Fruit fly (Drosophila melanogaster) whole organism, embryonic: ENCODE results near the gene Cul6.

ENCODE experiments used
- Awh ChIP-seq: fragments of 200-800 bp; sonication (Bioruptor generic); IDR thresholded peaks from 2 replicates; pipeline ENCODE4, ENCODE4 v1.3.6; 2022; ENCODE audit warnings: missing biosample characterization, missing genetic modification characterization
- CG10431 ChIP-seq: fragments of 200-800 bp; sonication (Bioruptor generic); optimal IDR thresholded peaks from 3 replicates; lab custom pipeline; 2018; ENCODE audit warnings: missing biosample characterization, mild to moderate bottlenecking, missing genetic modification characterization
- CG12219 ChIP-seq: fragments of 200-800 bp; sonication (Bioruptor generic); optimal IDR thresholded peaks from 3 replicates; lab custom pipeline; 2018; ENCODE audit warnings: missing biosample characterization, mild to moderate bottlenecking, missing genetic modification characterization
- CG12942 ChIP-seq: fragments of 200-800 bp; sonication (Bioruptor generic); optimal IDR thresholded peaks from 3 replicates; lab custom pipeline; 2016; ENCODE audit warnings: missing biosample characterization, missing genetic modification characterization
- CG15269 ChIP-seq: fragments of 200-800 bp; sonication (Bioruptor generic); optimal IDR thresholded peaks from 2 replicates; lab custom pipeline; 2018; ENCODE audit warnings: missing biosample characterization, mild to moderate bottlenecking, missing genetic modification characterization, moderate library complexity
- CG1603 ChIP-seq: fragments of 200-800 bp; sonication (Bioruptor generic); optimal IDR thresholded peaks from 2 replicates; lab custom pipeline; 2019; ENCODE audit warnings: missing biosample characterization, mild to moderate bottlenecking, missing genetic modification characterization, moderate library complexity
- CG16813 ChIP-seq: fragments of 200-800 bp; sonication (Bioruptor generic); IDR thresholded peaks from 3 replicates; pipeline ENCODE4 v1.3.6; 2022; ENCODE audit warnings: missing biosample characterization, missing genetic modification characterization; ENCODE audit not compliant: partially characterized antibody
- CG16815 ChIP-seq: fragments of 200-800 bp; sonication (Bioruptor generic); optimal IDR thresholded peaks from 3 replicates; lab custom pipeline; 2017; ENCODE audit warnings: missing biosample characterization, mild to moderate bottlenecking, missing genetic modification characterization
- CG17328 ChIP-seq: fragments of 200-800 bp; sonication (Bioruptor generic); IDR thresholded peaks from 2 replicates; pipeline ENCODE4 v1.3.6; 2022; ENCODE audit warnings: missing biosample characterization, missing genetic modification characterization
- CG17829 ChIP-seq: fragments of 200-800 bp; optimal IDR thresholded peaks from 2 replicates; lab custom pipeline; 2019; ENCODE audit warnings: missing biosample characterization, mild to moderate bottlenecking, missing genetic modification characterization, moderate library complexity
- CG1792 ChIP-seq: fragments of 200-800 bp; sonication (Bioruptor generic); optimal IDR thresholded peaks from 2 replicates; lab custom pipeline; 2016; ENCODE audit warnings: missing biosample characterization, missing genetic modification characterization
- CG30020 ChIP-seq: fragments of 200-800 bp; optimal IDR thresholded peaks from 2 replicates; lab custom pipeline; 2019; ENCODE audit warnings: missing biosample characterization, mild to moderate bottlenecking, missing genetic modification characterization, moderate library complexity
- CG3065 ChIP-seq: fragments of 200-800 bp; sonication (Bioruptor generic); optimal IDR thresholded peaks from 2 replicates; lab custom pipeline; 2016; ENCODE audit warnings: missing biosample characterization, missing genetic modification characterization
- CG33557 ChIP-seq: fragments of 200-800 bp; sonication (Bioruptor generic); optimal IDR thresholded peaks from 2 replicates; lab custom pipeline; 2019; ENCODE audit warnings: missing biosample characterization, mild to moderate bottlenecking, missing genetic modification characterization, moderate library complexity
- CG3847 ChIP-seq: fragments of 200-800 bp; sonication (Bioruptor generic); IDR thresholded peaks from 2 replicates; pipeline ENCODE4 v1.3.6; 2022; ENCODE audit warnings: missing biosample characterization, missing genetic modification characterization
- CG4730 ChIP-seq: fragments of 200-800 bp; sonication (Bioruptor generic); IDR thresholded peaks from 2 replicates; pipeline ENCODE4 v1.3.6; 2022; ENCODE audit warnings: missing biosample characterization, missing genetic modification characterization
- CG7745 ChIP-seq: fragments of 200-800 bp; sonication (Bioruptor generic); optimal IDR thresholded peaks from 2 replicates; lab custom pipeline; 2018; ENCODE audit warnings: missing biosample characterization, mild to moderate bottlenecking, missing genetic modification characterization, moderate library complexity
- CG8359 ChIP-seq: fragments of 200-800 bp; sonication (Bioruptor generic); optimal IDR thresholded peaks from 2 replicates; lab custom pipeline; 2017; ENCODE audit warnings: missing biosample characterization, mild to moderate bottlenecking, missing genetic modification characterization, borderline replicate concordance
- CG8765 ChIP-seq: fragments of 200-800 bp; sonication (Bioruptor generic); IDR thresholded peaks from 2 replicates; pipeline ENCODE4 v1.3.6; 2022; ENCODE audit warnings: missing biosample characterization, missing genetic modification characterization
- CG8944 ChIP-seq: fragments of 200-800 bp; sonication (Bioruptor generic); optimal IDR thresholded peaks from 3 replicates; lab custom pipeline; 2016; ENCODE audit warnings: missing biosample characterization, missing genetic modification characterization
- CG9817 ChIP-seq: fragments of 200-800 bp; sonication (Bioruptor generic); optimal IDR thresholded peaks from 2 replicates; lab custom pipeline; 2018; ENCODE audit warnings: missing biosample characterization, mild to moderate bottlenecking, missing genetic modification characterization, moderate library complexity
- Drgx ChIP-seq: fragments of 200-800 bp; sonication (Bioruptor generic); IDR thresholded peaks from 2 replicates; pipeline ENCODE4 v1.3.6; 2022; ENCODE audit warnings: missing biosample characterization, missing genetic modification characterization
- GATAe ChIP-seq: fragments of 200-800 bp; sonication (Bioruptor generic); conservative IDR thresholded peaks from 2 replicates; pipeline ENCODE4 v1.3.6; 2022; ENCODE audit warnings: missing biosample characterization, missing genetic modification characterization
- Hand ChIP-seq: fragments of 200-800 bp; sonication (Bioruptor generic); optimal IDR thresholded peaks from 2 replicates; lab custom pipeline; 2017; ENCODE audit warnings: mild to moderate bottlenecking, missing biosample characterization, missing genetic modification reagents, missing genetic modification characterization
- Kr ChIP-seq: fragments of 200-800 bp; sonication (Bioruptor generic); optimal IDR thresholded peaks from 2 replicates; lab custom pipeline; 2017; ENCODE audit warnings: missing biosample characterization, mild to moderate bottlenecking, missing genetic modification characterization
- Ptx1 ChIP-seq: fragments of 200-800 bp; sonication (Bioruptor generic); IDR thresholded peaks from 2 replicates; pipeline ENCODE4 v1.3.6; 2022; ENCODE audit warnings: missing biosample characterization, missing genetic modification characterization
- Side ChIP-seq: fragments of 200-800 bp; sonication (Bioruptor generic); optimal IDR thresholded peaks from 2 replicates; lab custom pipeline; 2016; ENCODE audit warnings: missing biosample characterization, missing genetic modification characterization
- Xrp1 ChIP-seq: fragments of 200-800 bp; sonication (Bioruptor generic); IDR thresholded peaks from 2 replicates; pipeline ENCODE4 v1.3.6; 2022; ENCODE audit warnings: missing biosample characterization, missing genetic modification characterization
- abd-A ChIP-seq: fragments of 200-800 bp; sonication (Bioruptor generic); optimal IDR thresholded peaks from 3 replicates; lab custom pipeline; 2019; ENCODE audit warnings: missing biosample characterization, mild to moderate bottlenecking, missing genetic modification characterization, moderate library complexity
- bigmax ChIP-seq: fragments of 200-800 bp; sonication (Bioruptor generic); optimal IDR thresholded peaks from 2 replicates; lab custom pipeline; 2018; ENCODE audit warnings: missing biosample characterization, mild to moderate bottlenecking, missing genetic modification characterization
- cg ChIP-seq: fragments of 200-800 bp; sonication (Bioruptor generic); optimal IDR thresholded peaks from 3 replicates; lab custom pipeline; 2019; ENCODE audit warnings: missing biosample characterization, mild to moderate bottlenecking, missing genetic modification characterization, moderate library complexity
- chif ChIP-seq, 2 experiments: fragments of 200-800 bp; sonication (Bioruptor generic); optimal IDR thresholded peaks; 3 replicates each; lab custom pipeline; 2016; ENCODE audit warnings: missing biosample characterization in 2 of 2, missing genetic modification characterization in 2 of 2
- ci ChIP-seq: fragments of 200-800 bp; sonication (Bioruptor generic); IDR thresholded peaks from 3 replicates; pipeline ENCODE4 v1.3.6; 2022; ENCODE audit warnings: missing biosample characterization, missing genetic modification characterization
- da ChIP-seq: fragments of 200-800 bp; sonication (Bioruptor generic); optimal IDR thresholded peaks from 2 replicates; lab custom pipeline; 2016; ENCODE audit warnings: missing biosample characterization, missing genetic modification characterization
- dimm ChIP-seq: fragments of 200-800 bp; sonication (Bioruptor generic); IDR thresholded peaks from 2 replicates; pipeline ENCODE4 v1.3.6; 2022; ENCODE audit warnings: missing biosample characterization, missing genetic modification characterization
- dmrt11E ChIP-seq: fragments of 200-800 bp; sonication (Bioruptor generic); optimal IDR thresholded peaks from 3 replicates; lab custom pipeline; 2018; ENCODE audit warnings: missing biosample characterization, mild to moderate bottlenecking, missing genetic modification characterization, moderate library complexity
- ems ChIP-seq: fragments of 200-800 bp; sonication (Bioruptor generic); optimal IDR thresholded peaks from 3 replicates; lab custom pipeline; 2016; ENCODE audit warnings: missing biosample characterization, missing genetic modification characterization
- gsb ChIP-seq: fragments of 200-800 bp; sonication (Bioruptor generic); IDR thresholded peaks from 2 replicates; pipeline ENCODE4 v1.3.6; 2022; ENCODE audit warnings: missing biosample characterization, missing genetic modification characterization
- mirr ChIP-seq: fragments of 200-800 bp; sonication (Bioruptor generic); optimal IDR thresholded peaks from 3 replicates; lab custom pipeline; 2018; ENCODE audit warnings: missing biosample characterization, mild to moderate bottlenecking, missing genetic modification characterization
- nmo ChIP-seq: fragments of 200-800 bp; sonication (Bioruptor generic); optimal IDR thresholded peaks from 2 replicates; lab custom pipeline; 2018; ENCODE audit warnings: missing biosample characterization, mild to moderate bottlenecking, missing genetic modification characterization, moderate library complexity
- oc ChIP-seq: fragments of 200-800 bp; sonication (Bioruptor generic); optimal IDR thresholded peaks from 2 replicates; lab custom pipeline; 2018; ENCODE audit warnings: missing biosample characterization, mild to moderate bottlenecking, missing genetic modification characterization, moderate library complexity
- otp ChIP-seq: fragments of 200-800 bp; sonication (Bioruptor generic); IDR thresholded peaks from 3 replicates; pipeline ENCODE4, ENCODE4 v1.3.6; 2022; ENCODE audit warnings: missing biosample characterization, missing genetic modification characterization
- pfk ChIP-seq: fragments of 200-800 bp; sonication (Bioruptor generic); optimal IDR thresholded peaks from 2 replicates; lab custom pipeline; 2018; ENCODE audit warnings: missing biosample characterization, mild to moderate bottlenecking, missing genetic modification characterization, moderate library complexity
- sima ChIP-seq: fragments of 200-800 bp; sonication (Bioruptor generic); optimal IDR thresholded peaks from 2 replicates; lab custom pipeline; 2016; ENCODE audit warnings: missing biosample characterization, missing genetic modification characterization
- stc ChIP-seq: fragments of 200-800 bp; sonication (Bioruptor generic); IDR thresholded peaks from 2 replicates; pipeline ENCODE4 v1.3.6; 2022; ENCODE audit warnings: missing biosample characterization, missing genetic modification characterization
- sug ChIP-seq: fragments of 200-800 bp; optimal IDR thresholded peaks from 2 replicates; lab custom pipeline; 2019; ENCODE audit warnings: missing biosample characterization, mild to moderate bottlenecking, missing genetic modification characterization, moderate library complexity
- tna ChIP-seq: fragments of 200-800 bp; sonication (Bioruptor generic); IDR thresholded peaks from 2 replicates; pipeline ENCODE4 v1.3.6; 2022; ENCODE audit warnings: missing biosample characterization, missing genetic modification characterization; ENCODE audit not compliant: partially characterized antibody
- trem ChIP-seq: fragments of 200-800 bp; optimal IDR thresholded peaks from 3 replicates; lab custom pipeline; 2019; ENCODE audit warnings: missing biosample characterization, mild to moderate bottlenecking, missing genetic modification characterization, moderate library complexity
- unpg ChIP-seq: fragments of 200-800 bp; sonication (Bioruptor generic); optimal IDR thresholded peaks from 3 replicates; lab custom pipeline; 2018; ENCODE audit warnings: missing biosample characterization, mild to moderate bottlenecking, missing genetic modification characterization, moderate library complexity
- zfh2 ChIP-seq: fragments of 200-800 bp; sonication (Bioruptor generic); optimal IDR thresholded peaks from 2 replicates; lab custom pipeline; 2016; ENCODE audit warnings: missing biosample characterization, missing genetic modification characterization

The Cul6 gene

DNA sequence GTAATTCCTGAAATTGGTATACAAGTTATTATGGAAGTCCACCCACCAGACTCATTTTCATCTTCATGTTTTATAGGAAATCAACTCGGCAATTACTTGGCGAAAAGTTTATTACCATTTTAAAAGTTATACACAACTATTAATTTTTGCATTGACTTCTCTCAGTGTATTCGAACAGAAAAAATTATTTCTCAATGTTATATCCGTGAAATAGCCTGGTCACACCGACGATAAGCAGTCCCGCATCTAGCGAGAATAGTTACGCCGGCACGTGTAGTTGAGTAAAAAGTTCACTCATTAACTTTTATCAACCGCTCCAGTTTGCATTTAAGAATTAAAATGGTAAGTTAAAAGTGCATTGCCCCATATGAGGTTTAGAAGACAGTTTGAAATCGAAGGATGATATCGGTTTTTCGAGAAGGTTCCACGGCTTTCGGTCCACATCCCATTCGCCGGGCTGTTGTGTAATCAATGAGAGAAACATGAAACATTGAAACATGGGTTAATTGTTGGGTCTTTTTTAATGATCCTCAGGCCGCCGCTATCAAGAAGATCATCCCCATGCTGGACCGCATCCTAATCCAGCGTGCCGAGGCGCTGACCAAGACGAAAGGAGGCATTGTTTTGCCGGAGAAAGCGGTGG lies 4.5 kb upstream of the Cul6 start, which contains the start of gene CG11267 (continued):
- TF ChIP-seq Drgx (GFP tag; lab: Robert Waterston, UW) (peak; percentile 90), GATAe (GFP tag; lab: Robert Waterston, UW) (peak; percentile 76), nmo (GFP tag; lab: Kevin White, UChicago) (peak; percentile 92), CG1603 (tag; lab: Kevin White, UChicago) (peak; percentile 89), ci (GFP tag; lab: Robert Waterston, UW) (peak; percentile 89), CG4730 (GFP tag; lab: Robert Waterston, UW) (peak; percentile 84), Side (GFP tag; lab: Kevin White, UChicago) (peak; percentile 80), zfh2 (GFP tag; lab: Kevin White, UChicago) (peak; percentile 80), dimm (GFP tag; lab: Robert Waterston, UW) (no peak; the same call in none of the 2 replicates), CG17328 (GFP tag; lab: Robert Waterston, UW) (peak; percentile 86), bigmax (GFP tag; lab: Kevin White, UChicago) (no peak), CG1792 (GFP tag; lab: Kevin White, UChicago) (peak; percentile 74), CG16815 (peak; percentile 48), CG17829 (tag; lab: Kevin White, UChicago) (peak; percentile 75), da (GFP tag; lab: Kevin White, UChicago) (peak; percentile 32), sug (tag; lab: Kevin White, UChicago) (peak; percentile 91), CG30020 (tag; lab: Kevin White, UChicago) (peak; percentile 71), CG12942 (GFP tag; lab: Kevin White, UChicago) (peak; percentile 72), pfk (GFP tag; lab: Kevin White, UChicago) (peak; percentile 27), mirr (GFP tag; lab: Kevin White, UChicago) (peak; percentile 90), CG12219 (GFP tag; lab: Kevin White, UChicago) (peak; percentile 81), oc (tag; lab: Kevin White, UChicago) (peak; percentile 54), Xrp1 (GFP tag; lab: Robert Waterston, UW) (peak; percentile 91), CG3847 (GFP tag; lab: Robert Waterston, UW) (peak; percentile 78), ems (GFP tag; lab: Kevin White, UChicago) (peak; percentile 73), Ptx1 (GFP tag; lab: Robert Waterston, UW) (peak; percentile 86), unpg (GFP tag; lab: Kevin White, UChicago) (peak; percentile 84), abd-A (tag; lab: Kevin White, UChicago) (no peak), CG7745 (tag; lab: Kevin White, UChicago) (no peak), trem (tag; lab: Kevin White, UChicago) (peak; percentile 66), tna (0 out of 2 replicates have a peak, but pooled peaks have one; percentile 18), CG8765 (GFP tag; lab: Robert Waterston, UW) (peak; percentile 79), CG8944 (GFP tag; lab: Kevin White, UChicago) (peak; percentile 75), cg (GFP tag; lab: Kevin White, UChicago) (no peak), stc (GFP tag; lab: Robert Waterston, UW) (peak; percentile 94), Awh (GFP tag; lab: Robert Waterston, UW) (peak; percentile 87), Hand (GFP tag; lab: Kevin White, UChicago) (peak; percentile 55), CG16813 (GFP tag; lab: Robert Waterston, UW) (no peak), CG3065 (GFP tag; lab: Kevin White, UChicago) (no peak), dmrt11E (tag; lab: Kevin White, UChicago) (peak; percentile 62), CG9817 (tag; lab: Kevin White, UChicago) (peak; percentile 82), chif (GFP tag; optimal IDR thresholded peaks at IDR 0.05; lab: Kevin White, UChicago) (peak; percentile 55 to 79), CG15269 (tag; lab: Kevin White, UChicago) (peak; percentile 82), CG8359 (GFP tag; lab: Kevin White, UChicago) (peak; percentile 56), otp (GFP tag; lab: Robert Waterston, UW) (peak; percentile 94), sima (GFP tag; lab: Kevin White, UChicago) (peak; percentile 17), gsb (GFP tag; lab: Robert Waterston, UW) (peak; percentile 82), Kr (no peak), CG33557 (peak; percentile 45), CG10431 (GFP tag; lab: Kevin White, UChicago) (peak; percentile 13)
